Worm (Caenorhabditis elegans) whole organism, L1 larva: Measurements from ENCODE around the gene T28C6.7.

Experiments
- C16A3.4 ChIP-seq: fragments of 150-350 bp; optimal IDR thresholded peaks from 2 replicates; lab custom pipeline; 2014; ENCODE audit warnings: missing biosample characterization, missing genetic modification characterization
- alr-1 ChIP-seq: fragments of 200-800 bp; sonication (Bioruptor generic); optimal IDR thresholded peaks from 2 replicates; lab custom pipeline; 2018; ENCODE audit warnings: borderline replicate concordance, mild to moderate bottlenecking, missing genetic modification characterization, missing compliant biosample characterization
- ama-1 ChIP-seq: fragments of 150-350 bp; optimal IDR thresholded peaks from 2 replicates; lab custom pipeline; 2014
- blmp-1 ChIP-seq: fragments of 150-350 bp; optimal IDR thresholded peaks from 2 replicates; lab custom pipeline; 2014; ENCODE audit warnings: missing biosample characterization, missing genetic modification characterization
- efl-1 ChIP-seq, 4 experiments: fragments of 150-350 bp; optimal IDR thresholded peaks in 3 of 4; peaks in 1 of 4; 1 replicate in 1 of 4; 2 replicates in 3 of 4; lab custom pipeline; 2014; ENCODE audit warnings: missing biosample characterization in 2 of 4, missing genetic modification characterization in 2 of 4, missing genetic modification reagents in 2 of 4
- elt-3 ChIP-seq, 6 experiments: fragments of 150-350 bp in 1 of 6; sonication (generic microtip); optimal IDR thresholded peaks; 2 replicates each; lab custom pipeline; 2017 to 2018; ENCODE audit warnings: missing biosample characterization in 6 of 6, missing genetic modification characterization in 6 of 6, inconsistent platforms in 1 of 6
- ets-5 ChIP-seq: fragments of 200-800 bp; sonication (Bioruptor generic); IDR thresholded peaks from 2 replicates; pipeline ENCODE4 v1.3.6; 2022; ENCODE audit warnings: missing genetic modification characterization, missing compliant biosample characterization
- fkh-10 ChIP-seq: sonication (generic microtip); optimal IDR thresholded peaks from 2 replicates; lab custom pipeline; 2017; ENCODE audit warnings: missing biosample characterization, missing genetic modification reagents, missing genetic modification characterization
- fkh-4 ChIP-seq: sonication (generic microtip); optimal IDR thresholded peaks from 2 replicates; lab custom pipeline; 2016; ENCODE audit warnings: missing compliant biosample characterization, missing genetic modification characterization, borderline replicate concordance
- hlh-4 ChIP-seq: sonication (generic microtip); optimal IDR thresholded peaks from 2 replicates; lab custom pipeline; 2016; ENCODE audit warnings: mild to moderate bottlenecking, missing genetic modification characterization, missing compliant biosample characterization
- hpl-2 ChIP-seq: fragments of 150-350 bp; optimal IDR thresholded peaks from 2 replicates; lab custom pipeline; 2014; ENCODE audit warnings: missing biosample characterization, missing genetic modification reagents, missing genetic modification characterization
- irx-1 ChIP-seq: sonication (generic microtip); optimal IDR thresholded peaks from 2 replicates; lab custom pipeline; 2016; ENCODE audit warnings: missing genetic modification characterization, missing compliant biosample characterization
- lin-14 ChIP-seq: fragments of 200-800 bp; sonication (Bioruptor generic); optimal IDR thresholded peaks from 2 replicates; lab custom pipeline; 2018; ENCODE audit warnings: mild to moderate bottlenecking, missing genetic modification characterization, moderate library complexity, missing compliant biosample characterization
- lin-35 ChIP-seq, 2 experiments: fragments of 150-350 bp; optimal IDR thresholded peaks; 2 replicates each; lab custom pipeline; 2014; ENCODE audit warnings: missing biosample characterization in 2 of 2, missing genetic modification characterization in 2 of 2, missing genetic modification reagents in 2 of 2
- lin-39 ChIP-seq: fragments of 150-350 bp; optimal IDR thresholded peaks from 2 replicates; lab custom pipeline; 2014; ENCODE audit warnings: missing biosample characterization, missing genetic modification reagents, missing genetic modification characterization
- lir-3 ChIP-seq: sonication (generic microtip); optimal IDR thresholded peaks from 2 replicates; lab custom pipeline; 2016; ENCODE audit warnings: mild to moderate bottlenecking, missing genetic modification characterization, moderate library complexity, missing compliant biosample characterization; ENCODE audit not compliant: poor library complexity
- lsy-2 ChIP-seq, 2 experiments: fragments of 150-350 bp; optimal IDR thresholded peaks; 2 replicates each; lab custom pipeline; 2014; ENCODE audit warnings: missing biosample characterization in 2 of 2, missing genetic modification characterization in 2 of 2
- mef-2 ChIP-seq: fragments of 150-350 bp; optimal IDR thresholded peaks from 2 replicates; lab custom pipeline; 2014; ENCODE audit warnings: missing biosample characterization, missing genetic modification characterization
- nhr-19 ChIP-seq: fragments of 200-800 bp; sonication (Bioruptor generic); conservative IDR thresholded peaks from 2 replicates; pipeline ENCODE4 v1.3.6; 2022; ENCODE audit warnings: missing genetic modification characterization, missing compliant biosample characterization
- nhr-20 ChIP-seq: sonication (generic microtip); optimal IDR thresholded peaks from 2 replicates; lab custom pipeline; 2016; ENCODE audit warnings: mild to moderate bottlenecking, missing genetic modification characterization, missing compliant biosample characterization
- nhr-47 ChIP-seq: sonication (generic microtip); optimal IDR thresholded peaks from 2 replicates; lab custom pipeline; 2016; ENCODE audit warnings: mild to moderate bottlenecking, missing genetic modification characterization, moderate library complexity, missing compliant biosample characterization
- nhr-71 ChIP-seq: sonication (generic microtip); optimal IDR thresholded peaks from 2 replicates; lab custom pipeline; 2016; ENCODE audit warnings: mild to moderate bottlenecking, missing genetic modification characterization, moderate library complexity, missing compliant biosample characterization
- nhr-77 ChIP-seq: fragments of 150-350 bp; optimal IDR thresholded peaks from 2 replicates; lab custom pipeline; 2014; ENCODE audit warnings: missing biosample characterization, missing genetic modification characterization
- nhr-85 ChIP-seq: sonication (generic microtip); peaks from one replicate; lab custom pipeline; 2016; ENCODE audit warnings: missing genetic modification characterization, inconsistent platforms, missing compliant biosample characterization
- nhr-90 ChIP-seq: sonication (generic microtip); optimal IDR thresholded peaks from 2 replicates; lab custom pipeline; 2016; ENCODE audit warnings: mild to moderate bottlenecking, missing genetic modification characterization, missing compliant biosample characterization; ENCODE audit not compliant: poor library complexity
- pag-3 ChIP-seq: sonication (generic microtip); optimal IDR thresholded peaks from 2 replicates; lab custom pipeline; 2017; ENCODE audit warnings: missing genetic modification characterization, mild to moderate bottlenecking, missing compliant biosample characterization, antibody characterized with exemption, borderline replicate concordance; ENCODE audit not compliant: insufficient read depth
- rnt-1 ChIP-seq: sonication (generic microtip); optimal IDR thresholded peaks from 2 replicates; lab custom pipeline; 2016; ENCODE audit warnings: mild to moderate bottlenecking, missing genetic modification characterization, moderate library complexity, missing compliant biosample characterization
- skn-1 ChIP-seq: fragments of 150-350 bp; optimal IDR thresholded peaks from 2 replicates; lab custom pipeline; 2014; ENCODE audit warnings: missing biosample characterization, missing genetic modification characterization
- snu-23 ChIP-seq: sonication (generic microtip); optimal IDR thresholded peaks from 2 replicates; lab custom pipeline; 2016; ENCODE audit warnings: missing genetic modification characterization, missing compliant biosample characterization
- sup-37 ChIP-seq: fragments of 200-800 bp; sonication (Bioruptor generic); optimal IDR thresholded peaks from 2 replicates; lab custom pipeline; 2018; ENCODE audit warnings: mild to moderate bottlenecking, missing genetic modification characterization, missing compliant biosample characterization
- tlp-1 ChIP-seq: fragments of 150-350 bp; optimal IDR thresholded peaks from 2 replicates; lab custom pipeline; 2014; ENCODE audit warnings: missing biosample characterization, missing genetic modification characterization
- unc-130 ChIP-seq: fragments of 150-350 bp; optimal IDR thresholded peaks from 2 replicates; lab custom pipeline; 2017; ENCODE audit warnings: missing biosample characterization, missing genetic modification characterization, inconsistent platforms
- unc-62 ChIP-seq: fragments of 150-350 bp; optimal IDR thresholded peaks from 2 replicates; lab custom pipeline; 2014; ENCODE audit warnings: missing biosample characterization, missing genetic modification reagents, missing genetic modification characterization

T28C6.7 gene

ce11 chrIV:8807327-8807726 lies 20.3 kb upstream of the T28C6.7 start:
- TF ChIP-seq sup-37 (GFP tag; lab: Kevin White, UChicago) (no peak), nhr-77 (peak; percentile 4), lin-14 (GFP tag; lab: Kevin White, UChicago) (no peak), blmp-1 (tag; lab: Kevin White, UChicago) (no peak)

- no peak for TF ChIP-seq skn-1 (tag; lab: Kevin White, UChicago)
- TF ChIP-seq efl-1 (optimal IDR thresholded peaks at IDR 0.05; lab: Kevin White, UChicago), result peak; percentile 15 to 18
- peak in 1 of 2 experiments; percentile 52 for TF ChIP-seq efl-1 (GFP tag; optimal IDR thresholded peaks at IDR 0.05 in 1 of 2; lab: Kevin White, UChicago)
- peak; percentile 66 for TF ChIP-seq nhr-71 (tag; lab: Kevin White, UChicago)
- peak; percentile 42 for TF ChIP-seq nhr-19 (GFP tag; lab: Robert Waterston, UW)
- no peak for TF ChIP-seq ama-1 (lab: Kevin White, UChicago)
- TF ChIP-seq lin-39 (tag; lab: Kevin White, UChicago), result peak; percentile 16
- peak; percentile 60 for TF ChIP-seq lin-14 (GFP tag; lab: Kevin White, UChicago)
- TF ChIP-seq lir-3, result peak; percentile 27
- TF ChIP-seq lsy-2 (tag; optimal IDR thresholded peaks at IDR 0.05; lab: Kevin White, UChicago), result peak; percentile 0 to 57
- peak; percentile 56 for TF ChIP-seq rnt-1 (tag; lab: Kevin White, UChicago)
- TF ChIP-seq mef-2, result no peak
- TF ChIP-seq snu-23 (GFP tag; lab: Kevin White, UChicago), result peak; percentile 12
- TF ChIP-seq, all 84 proteins: peak for 9
Observed at ce11 chrIV:8813614-8814013, 14.0 kb upstream of the T28C6.7 start, which contains the start of gene exc-5. Gene exc-5 (minus strand): TSS chrIV:8813670.

- TF ChIP-seq snu-23 (GFP tag; lab: Kevin White, UChicago) (peak; percentile 51), nhr-71 (tag; lab: Kevin White, UChicago) (peak; percentile 41), lin-14 (GFP tag; lab: Kevin White, UChicago) (peak; percentile 64), pag-3 (no peak), nhr-20 (tag; lab: Kevin White, UChicago) (peak; percentile 59), irx-1 (no peak), nhr-90 (tag; lab: Kevin White, UChicago) (peak; percentile 13), lsy-2 (tag; optimal IDR thresholded peaks at IDR 0.05; lab: Kevin White, UChicago) (peak in 1 of 2 experiments; percentile 31), elt-3 (tag; optimal IDR thresholded peaks at IDR 0.05; lab: Kevin White, UChicago) (peak in 4 of 6 experiments; percentile 17 to 84 (median 32)), nhr-85 (tag; lab: Kevin White, UChicago) (peak; percentile 84), lin-35 (GFP tag; optimal IDR thresholded peaks at IDR 0.05; lab: Kevin White, UChicago) (peak in 1 of 2 experiments; percentile 18), blmp-1 (tag; lab: Kevin White, UChicago) (peak; percentile 63), tlp-1 (tag; lab: Kevin White, UChicago) (no peak)
Observed at ce11 chrIV:8815162-8815561, 12.4 kb upstream of the T28C6.7 start.

ce11 chrIV:8816029-8816428 lies 11.6 kb upstream of the T28C6.7 start, which contains the start of gene grsp-2:
Gene grsp-2 (plus strand): TSS chrIV:8816329.
- TF ChIP-seq blmp-1 (tag; lab: Kevin White, UChicago), result peak; percentile 11
- no peak for TF ChIP-seq irx-1
- peak in 1 of 6 experiments; percentile 1 for TF ChIP-seq elt-3 (tag; optimal IDR thresholded peaks at IDR 0.05; lab: Kevin White, UChicago)
- peak; percentile 2 for TF ChIP-seq snu-23 (GFP tag; lab: Kevin White, UChicago)
- peak; percentile 71 for TF ChIP-seq nhr-85 (tag; lab: Kevin White, UChicago)
- peak; percentile 5 for TF ChIP-seq nhr-71 (tag; lab: Kevin White, UChicago)
- no peak for TF ChIP-seq unc-62 (GFP tag; lab: Kevin White, UChicago)
- TF ChIP-seq, all 84 proteins: peak for 5

ce11 chrIV:8816617-8817016 lies 11.0 kb upstream of the T28C6.7 start:
- TF ChIP-seq hpl-2 (GFP tag; lab: Kevin White, UChicago) (no peak), efl-1 (optimal IDR thresholded peaks at IDR 0.05; lab: Kevin White, UChicago) (no peak), efl-1 (GFP tag; optimal IDR thresholded peaks at IDR 0.05 in 1 of 2; lab: Kevin White, UChicago) (no peak), hlh-4 (no peak), unc-130 (tag; lab: Kevin White, UChicago) (no peak), nhr-20 (tag; lab: Kevin White, UChicago) (no peak), alr-1 (tag; lab: Kevin White, UChicago) (no peak), fkh-4 (tag; lab: Kevin White, UChicago) (no peak), mef-2 (no peak), fkh-10 (GFP tag; lab: Kevin White, UChicago) (no peak), C16A3.4 (tag; lab: Kevin White, UChicago) (no peak), nhr-47 (tag; lab: Kevin White, UChicago) (no peak), unc-62 (GFP tag; lab: Kevin White, UChicago) (no peak), ets-5 (GFP tag; lab: Robert Waterston, UW) (no peak)
